Fruit fly (Drosophila melanogaster): ENCODE measurements around the gene CG8202.

Gene CG8202

dm6 chr3R:8694110-8694826, 37.6 kb upstream of the CG8202 start (continued):
- TF ChIP-seq CG9797 (GFP tag; optimal IDR thresholded peaks at IDR 0.05) (no peak), CG1529 (GFP tag; optimal IDR thresholded peaks at IDR 0.05) (no peak), grau (tag; optimal IDR thresholded peaks at IDR 0.05) (no peak), CG10959 (GFP tag; IDR thresholded peaks at IDR 0.05) (no peak), Hand (GFP tag; optimal IDR thresholded peaks at IDR 0.05) (peak; percentile 91), jing (GFP tag; optimal IDR thresholded peaks at IDR 0.05) (no peak), Eip74EF (GFP tag; optimal IDR thresholded peaks at IDR 0.05) (no peak), CG1602 (GFP tag; optimal IDR thresholded peaks at IDR 0.05) (no peak), CG10979 (tag; optimal IDR thresholded peaks at IDR 0.05) (no peak), zfh2 (GFP tag; optimal IDR thresholded peaks at IDR 0.05) (no peak), grn (GFP tag; optimal IDR thresholded peaks at IDR 0.05) (no peak), Ada2b (GFP tag; IDR thresholded peaks at IDR 0.05) (no peak), gro (GFP tag; optimal IDR thresholded peaks at IDR 0.05) (no peak), danr (GFP tag; IDR thresholded peaks at IDR 0.05) (no peak), CG12071 (GFP tag; optimal IDR thresholded peaks at IDR 0.05) (peak; percentile 63), CG17568 (GFP tag; optimal IDR thresholded peaks at IDR 0.05) (peak; percentile 44), crc (GFP tag; optimal IDR thresholded peaks at IDR 0.05) (no peak), CG10462 (GFP tag; optimal IDR thresholded peaks at IDR 0.05) (no peak), Nf-YB (GFP tag; optimal IDR thresholded peaks at IDR 0.05) (peak; percentile 66), CG4820 (GFP tag; optimal IDR thresholded peaks at IDR 0.05) (no peak), Pdp1 (GFP tag; optimal IDR thresholded peaks at IDR 0.05) (no peak), chinmo (GFP tag; IDR thresholded peaks at IDR 0.05; ENCODE audit: partially characterized antibody) (no peak), vnd (GFP tag; IDR thresholded peaks at IDR 0.05; ENCODE audit: partially characterized antibody) (no peak), C15 (GFP tag; IDR thresholded peaks at IDR 0.05) (peak; percentile 31; the same call in 1 of the 3 replicates), CG5180 (GFP tag; optimal IDR thresholded peaks at IDR 0.05) (no peak), inv (GFP tag; IDR thresholded peaks at IDR 0.05; ENCODE audit: partially characterized antibody) (no peak), Atf-2 (GFP tag; optimal IDR thresholded peaks at IDR 0.05) (no peak), nom (GFP tag; optimal IDR thresholded peaks at IDR 0.05) (peak; percentile 96), ara (GFP tag; IDR thresholded peaks at IDR 0.05) (no peak), CG8281 (tag; optimal IDR thresholded peaks at IDR 0.05) (no peak), ac (GFP tag; optimal IDR thresholded peaks at IDR 0.05) (no peak), CG13894 (tag; optimal IDR thresholded peaks at IDR 0.05) (no peak), ewg (GFP tag; optimal IDR thresholded peaks at IDR 0.05) (peak; percentile 68), h (optimal IDR thresholded peaks at IDR 0.05) (no peak), HLH54F (GFP tag; optimal IDR thresholded peaks at IDR 0.05) (no peak), z (GFP tag; IDR thresholded peaks at IDR 0.05) (peak; percentile 89), Doc3 (GFP tag; IDR thresholded peaks at IDR 0.05; ENCODE audit: partially characterized antibody) (no peak), CG33213 (GFP tag; optimal IDR thresholded peaks at IDR 0.05) (no peak), Meics (GFP tag; optimal IDR thresholded peaks at IDR 0.05) (peak; percentile 54), kah (GFP tag; optimal IDR thresholded peaks at IDR 0.05) (no peak), Ets65A (GFP tag) (peak; percentile 56), vfl (GFP tag; optimal IDR thresholded peaks at IDR 0.05) (no peak), CG4617 (GFP tag; optimal IDR thresholded peaks at IDR 0.05; ENCODE audit: borderline replicate concordance) (no peak), NfI (GFP tag; optimal IDR thresholded peaks at IDR 0.05) (no peak), CG8388 (GFP tag; optimal IDR thresholded peaks at IDR 0.05) (no peak), CG6813 (GFP tag; optimal IDR thresholded peaks at IDR 0.05) (peak; percentile 21), org-1 (GFP tag; optimal IDR thresholded peaks at IDR 0.05) (no peak), Abd-B (GFP tag; optimal IDR thresholded peaks at IDR 0.05) (no peak), Hmx (GFP tag; optimal IDR thresholded peaks at IDR 0.05) (no peak)

All from whole organism, embryonic.